Worm (Caenorhabditis elegans) whole organism, L4 larva: ENCODE results near the gene F43C11.16.

ENCODE experiments used
- F10B5.3 ChIP-seq: sonication (generic microtip); optimal IDR thresholded peaks from 2 replicates; lab custom pipeline; 2016; ENCODE audit warnings: mild to moderate bottlenecking, missing genetic modification characterization, missing compliant biosample characterization
- F26F4.8 ChIP-seq: fragments of 200-800 bp; sonication (Bioruptor generic); conservative IDR thresholded peaks from 2 replicates; pipeline ENCODE4 v1.3.6; 2022; ENCODE audit warnings: missing genetic modification characterization, missing compliant biosample characterization
- F49E8.2 ChIP-seq: sonication (generic microtip); optimal IDR thresholded peaks from 2 replicates; lab custom pipeline; 2016; ENCODE audit warnings: missing compliant biosample characterization, mild to moderate bottlenecking, missing genetic modification characterization, borderline replicate concordance
- R02D3.7 ChIP-seq: fragments of 150-350 bp; sonication (generic microtip); optimal IDR thresholded peaks from 3 replicates; lab custom pipeline; 2014; ENCODE audit warnings: missing biosample characterization, missing genetic modification characterization
- T26A8.4 ChIP-seq: fragments of 200-800 bp; sonication (Bioruptor generic); IDR thresholded peaks from 2 replicates; pipeline ENCODE4 v1.3.6; 2022; ENCODE audit warnings: missing genetic modification characterization, missing compliant biosample characterization
- Y105C5A.15 ChIP-seq: fragments of 200-800 bp; sonication (Bioruptor generic); IDR thresholded peaks from 2 replicates; pipeline ENCODE4 v1.3.6; 2022; ENCODE audit warnings: missing genetic modification characterization, missing compliant biosample characterization
- ZK546.5 ChIP-seq, 2 experiments: sonication (generic microtip); optimal IDR thresholded peaks; 2 replicates each; lab custom pipeline; 2017; ENCODE audit warnings: missing biosample characterization in 2 of 2, missing genetic modification characterization in 2 of 2
- aha-1 ChIP-seq: fragments of 150-350 bp; peaks from one replicate; lab custom pipeline; 2014; ENCODE audit warnings: missing biosample characterization, missing genetic modification characterization
- ama-1 ChIP-seq: fragments of 150-350 bp; optimal IDR thresholded peaks from 2 replicates; lab custom pipeline; 2014; ENCODE audit warnings: inconsistent platforms, mixed read lengths
- arid-1 ChIP-seq: fragments of 200-800 bp; sonication (Bioruptor generic); conservative IDR thresholded peaks from 2 replicates; pipeline ENCODE4 v1.3.6; 2022; ENCODE audit warnings: missing genetic modification reagents, missing genetic modification characterization, missing compliant biosample characterization
- ceh-20 ChIP-seq: fragments of 200-800 bp; sonication (Bioruptor generic); IDR thresholded peaks from 2 replicates; pipeline ENCODE4 v1.3.6; 2022; ENCODE audit warnings: missing genetic modification reagents, missing genetic modification characterization, missing compliant biosample characterization
- daf-16 ChIP-seq, 3 experiments: sonication (generic microtip); optimal IDR thresholded peaks; 2 replicates each; lab custom pipeline; 2016 to 2017; ENCODE audit warnings: missing genetic modification characterization in 3 of 3, missing genetic modification reagents in 3 of 3, mild to moderate bottlenecking in 2 of 3, missing compliant biosample characterization in 2 of 3, missing biosample characterization in 1 of 3, moderate library complexity in 1 of 3
- dmd-6 ChIP-seq: fragments of 200-800 bp; sonication (Bioruptor generic); IDR thresholded peaks from 2 replicates; pipeline ENCODE4 v1.3.6; 2022; ENCODE audit warnings: missing genetic modification reagents, missing genetic modification characterization, missing compliant biosample characterization
- dmd-9 ChIP-seq: fragments of 200-800 bp; sonication (Bioruptor generic); IDR thresholded peaks from 2 replicates; pipeline ENCODE4 v1.3.6; 2022; ENCODE audit warnings: missing genetic modification reagents, missing genetic modification characterization, missing compliant biosample characterization
- dpl-1 ChIP-seq: fragments of 150-350 bp; optimal IDR thresholded peaks from 2 replicates; lab custom pipeline; 2014; ENCODE audit warnings: missing biosample characterization, missing genetic modification reagents, missing genetic modification characterization
- duxl-1 ChIP-seq: sonication (generic microtip); optimal IDR thresholded peaks from 2 replicates; lab custom pipeline; 2016; ENCODE audit warnings: mild to moderate bottlenecking, missing genetic modification characterization, moderate library complexity, missing compliant biosample characterization; ENCODE audit not compliant: poor library complexity
- dve-1 ChIP-seq: sonication (generic microtip); optimal IDR thresholded peaks from 2 replicates; lab custom pipeline; 2017; ENCODE audit warnings: antibody characterized with exemption, mild to moderate bottlenecking, missing genetic modification characterization, missing compliant biosample characterization; ENCODE audit not compliant: insufficient read depth
- egl-43 ChIP-seq: fragments of 200-800 bp; sonication (Bioruptor generic); IDR thresholded peaks from 2 replicates; pipeline ENCODE4 v1.3.6; 2022; ENCODE audit warnings: missing genetic modification reagents, missing genetic modification characterization, missing compliant biosample characterization
- hif-1 ChIP-seq, 2 experiments: sonication (generic microtip); optimal IDR thresholded peaks; 2 replicates each; lab custom pipeline; 2016 to 2017; ENCODE audit warnings: missing compliant biosample characterization in 2 of 2, missing genetic modification characterization in 2 of 2, missing genetic modification reagents in 2 of 2, missing genotype in 2 of 2, mild to moderate bottlenecking in 1 of 2
- hlh-11 ChIP-seq: fragments of 200-800 bp; sonication (Bioruptor generic); optimal IDR thresholded peaks from 2 replicates; lab custom pipeline; 2018; ENCODE audit warnings: mild to moderate bottlenecking, missing genetic modification characterization, missing compliant biosample characterization
- hlh-30 ChIP-seq: sonication (generic microtip); optimal IDR thresholded peaks from 2 replicates; lab custom pipeline; 2017; ENCODE audit warnings: antibody characterized with exemption, mild to moderate bottlenecking, missing genetic modification characterization, missing compliant biosample characterization; ENCODE audit not compliant: insufficient read depth
- hmg-1.1 ChIP-seq: fragments of 200-800 bp; sonication (Bioruptor generic); IDR thresholded peaks from 2 replicates; pipeline ENCODE4 v1.3.6; 2022; ENCODE audit warnings: missing genetic modification reagents, missing genetic modification characterization, missing compliant biosample characterization
- lin-13 ChIP-seq: fragments of 150-350 bp; optimal IDR thresholded peaks from 2 replicates; lab custom pipeline; 2014; ENCODE audit warnings: missing biosample characterization, missing genetic modification reagents, missing genetic modification characterization
- lin-29 ChIP-seq: fragments of 200-800 bp; sonication (Bioruptor generic); IDR thresholded peaks from 2 replicates; pipeline ENCODE4 v1.3.6; 2022; ENCODE audit warnings: missing genetic modification reagents, missing genetic modification characterization, missing compliant biosample characterization
- lsy-2 ChIP-seq, 2 experiments: fragments of 150-350 bp in 1 of 2; sonication (generic microtip) in 1 of 2; optimal IDR thresholded peaks; 2 replicates each; lab custom pipeline; 2014 to 2017; ENCODE audit warnings: missing biosample characterization in 2 of 2, missing genetic modification characterization in 2 of 2
- mdl-1 ChIP-seq, 2 experiments: fragments of 150-350 bp in 1 of 2; sonication (generic microtip) in 1 of 2; optimal IDR thresholded peaks; 2 replicates each; lab custom pipeline; 2014 to 2017; ENCODE audit warnings: missing biosample characterization in 2 of 2, missing genetic modification characterization in 2 of 2
- mes-2 ChIP-seq: sonication (generic microtip); optimal IDR thresholded peaks from 2 replicates; lab custom pipeline; 2016; ENCODE audit warnings: missing genotype, mild to moderate bottlenecking, missing genetic modification characterization, missing compliant biosample characterization; ENCODE audit not compliant: poor library complexity, severe bottlenecking
- mxl-2 ChIP-seq: fragments of 200-800 bp; sonication (Bioruptor generic); conservative IDR thresholded peaks from 2 replicates; pipeline ENCODE4 v1.3.6; 2022; ENCODE audit warnings: missing genetic modification reagents, missing genetic modification characterization, missing compliant biosample characterization
- nhr-10 ChIP-seq: fragments of 150-350 bp; optimal IDR thresholded peaks from 2 replicates; lab custom pipeline; 2014; ENCODE audit warnings: missing biosample characterization, missing genetic modification characterization
- nhr-28 ChIP-seq: fragments of 150-350 bp; optimal IDR thresholded peaks from 2 replicates; lab custom pipeline; 2014; ENCODE audit warnings: missing biosample characterization, missing genetic modification characterization
- nhr-76 ChIP-seq: fragments of 150-350 bp; optimal IDR thresholded peaks from 2 replicates; lab custom pipeline; 2014; ENCODE audit warnings: missing biosample characterization, missing genetic modification characterization
- nhr-77 ChIP-seq: fragments of 150-350 bp; optimal IDR thresholded peaks from 2 replicates; lab custom pipeline; 2014; ENCODE audit warnings: missing biosample characterization, missing genetic modification characterization
- php-3 ChIP-seq: fragments of 200-800 bp; sonication (Bioruptor generic); IDR thresholded peaks from 2 replicates; pipeline ENCODE4 v1.3.6; 2022; ENCODE audit warnings: missing genetic modification reagents, missing genetic modification characterization, missing compliant biosample characterization
- pqm-1 ChIP-seq: sonication (generic microtip); optimal IDR thresholded peaks from 2 replicates; lab custom pipeline; 2017; ENCODE audit warnings: missing biosample characterization, missing genetic modification characterization
- spr-1 ChIP-seq: sonication (generic microtip); optimal IDR thresholded peaks from 2 replicates; lab custom pipeline; 2016; ENCODE audit warnings: mild to moderate bottlenecking, missing genetic modification characterization, missing compliant biosample characterization
- spr-3 ChIP-seq: fragments of 200-800 bp; sonication (Bioruptor generic); optimal IDR thresholded peaks from 2 replicates; lab custom pipeline; 2018; ENCODE audit warnings: mild to moderate bottlenecking, missing genetic modification characterization, missing compliant biosample characterization
- unc-130 ChIP-seq: sonication (generic microtip); optimal IDR thresholded peaks from 2 replicates; lab custom pipeline; 2016; ENCODE audit warnings: missing genetic modification reagents, missing genetic modification characterization, missing compliant biosample characterization
- unc-62 ChIP-seq, 3 experiments: fragments of 150-350 bp in 1 of 3; sonication (generic microtip); optimal IDR thresholded peaks in 2 of 3; peaks in 1 of 3; 1 replicate in 1 of 3; 2 replicates in 2 of 3; lab custom pipeline; 2014 to 2017; ENCODE audit warnings: missing biosample characterization in 3 of 3, missing genetic modification characterization in 3 of 3, missing genetic modification reagents in 3 of 3, missing genotype in 1 of 3
- zfp-3 ChIP-seq: fragments of 200-800 bp; sonication (Bioruptor generic); conservative IDR thresholded peaks from 2 replicates; pipeline ENCODE4 v1.3.6; 2022; ENCODE audit warnings: missing genetic modification reagents, missing genetic modification characterization, missing compliant biosample characterization
- zip-2 ChIP-seq: fragments of 150-350 bp; optimal IDR thresholded peaks from 2 replicates; lab custom pipeline; 2014; ENCODE audit warnings: missing biosample characterization, missing genetic modification characterization
- ztf-7 ChIP-seq: fragments of 150-350 bp; optimal IDR thresholded peaks from 2 replicates; lab custom pipeline; 2014; ENCODE audit warnings: missing biosample characterization, missing genetic modification characterization

The F43C11.16 gene

ce11 chrII:2340974-2341373, 18.9 kb downstream of the F43C11.16 start:
- TF ChIP-seq ztf-7 (tag; lab: Kevin White, UChicago), result no peak
- no peak for TF ChIP-seq mxl-2 (GFP tag; lab: Robert Waterston, UW)
- no peak for TF ChIP-seq duxl-1 (tag; lab: Kevin White, UChicago)
- no peak for TF ChIP-seq daf-16 (GFP tag; optimal IDR thresholded peaks at IDR 0.05; lab: Kevin White, UChicago)
- peak; percentile 17 for TF ChIP-seq daf-16 (tag; optimal IDR thresholded peaks at IDR 0.05; lab: Kevin White, UChicago)
- no peak for TF ChIP-seq hif-1 (tag; optimal IDR thresholded peaks at IDR 0.05; lab: Kevin White, UChicago)
- TF ChIP-seq hlh-11 (tag; lab: Kevin White, UChicago), result no peak
- no peak for TF ChIP-seq lin-29 (GFP tag; lab: Robert Waterston, UW)
- TF ChIP-seq spr-1 (tag; lab: Kevin White, UChicago), result no peak
- no peak for TF ChIP-seq F10B5.3 (tag; lab: Kevin White, UChicago)
- peak; percentile 12 for TF ChIP-seq mes-2 (tag; lab: Kevin White, UChicago)
- no peak for TF ChIP-seq F26F4.8 (GFP tag; lab: Robert Waterston, UW)
- TF ChIP-seq F49E8.2 (tag; lab: Kevin White, UChicago), result no peak
- no peak for TF ChIP-seq egl-43 (GFP tag; lab: Robert Waterston, UW)
- peak; percentile 22 for TF ChIP-seq hlh-30 (tag; lab: Kevin White, UChicago)
- TF ChIP-seq lsy-2 (tag; optimal IDR thresholded peaks at IDR 0.05; lab: Kevin White, UChicago), result peak in 1 of 2 experiments; percentile 38
- TF ChIP-seq ama-1, result no peak
- peak; percentile 76 for TF ChIP-seq aha-1 (tag; lab: Kevin White, UChicago)
- no peak for TF ChIP-seq dpl-1 (GFP tag; lab: Kevin White, UChicago)
- no peak for TF ChIP-seq nhr-76 (tag; lab: Kevin White, UChicago)
- 0 out of 2 replicates have a peak, but pooled peaks have one; percentile 23 for TF ChIP-seq hmg-1.1 (GFP tag; lab: Robert Waterston, UW)
- TF ChIP-seq Y105C5A.15 (GFP tag; lab: Robert Waterston, UW), result no peak
- TF ChIP-seq ZK546.5 (tag; optimal IDR thresholded peaks at IDR 0.05; lab: Kevin White, UChicago), result no peak
- TF ChIP-seq T26A8.4 (GFP tag; lab: Robert Waterston, UW), result no peak; the same call in 1 of the 2 replicates
- TF ChIP-seq R02D3.7 (tag; lab: Kevin White, UChicago), result peak; percentile 23

DNA sequence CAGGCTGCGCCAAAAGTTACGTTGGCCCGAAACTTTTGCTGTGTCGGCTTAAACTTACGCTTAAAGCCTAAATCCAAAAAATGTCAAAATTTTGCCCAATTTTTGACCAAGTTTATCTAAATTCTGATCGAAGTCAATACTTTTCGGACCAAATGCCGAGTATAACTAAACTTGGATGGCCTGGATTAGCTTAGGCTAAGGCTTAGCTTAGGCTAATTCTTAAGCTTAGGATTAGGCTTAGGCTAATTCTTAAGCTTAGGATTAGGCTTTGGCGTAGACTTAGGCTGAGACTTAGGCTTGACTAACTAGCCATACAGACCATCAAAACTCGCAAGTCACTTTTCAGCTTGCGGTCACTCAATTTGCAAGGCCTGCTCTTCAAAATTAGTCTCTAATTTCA, 23.7 kb downstream of the F43C11.16 start:
- TF ChIP-seq unc-62 (GFP tag; optimal IDR thresholded peaks at IDR 0.05 in 1 of 2; lab: Kevin White, UChicago), result peak in 1 of 2 experiments; percentile 19
- no peak for TF ChIP-seq unc-62 (tag; optimal IDR thresholded peaks at IDR 0.05; lab: Kevin White, UChicago)
- TF ChIP-seq zfp-3 (GFP tag; lab: Robert Waterston, UW), result no peak
- TF ChIP-seq, all 104 proteins: peak for 1

- TF ChIP-seq ama-1 (no peak), dmd-6 (peak; percentile 71), nhr-28 (tag; lab: Kevin White, UChicago) (peak; percentile 82), hlh-11 (tag; lab: Kevin White, UChicago) (peak; percentile 58), nhr-10 (no peak), hlh-30 (tag; lab: Kevin White, UChicago) (peak; percentile 52), lin-13 (GFP tag; lab: Kevin White, UChicago) (no peak), arid-1 (GFP tag; lab: Robert Waterston, UW) (no peak), egl-43 (GFP tag; lab: Robert Waterston, UW) (no peak), dmd-9 (no peak), ceh-20 (GFP tag; lab: Robert Waterston, UW) (no peak), mxl-2 (GFP tag; lab: Robert Waterston, UW) (no peak), php-3 (GFP tag; lab: Robert Waterston, UW) (0 out of 2 replicates have a peak, but pooled peaks have one; percentile 19), pqm-1 (tag; lab: Kevin White, UChicago) (peak; percentile 80), mdl-1 (tag; optimal IDR thresholded peaks at IDR 0.05; lab: Kevin White, UChicago) (peak in 1 of 2 experiments; percentile 35), daf-16 (GFP tag; optimal IDR thresholded peaks at IDR 0.05; lab: Kevin White, UChicago) (no peak), daf-16 (tag; optimal IDR thresholded peaks at IDR 0.05; lab: Kevin White, UChicago) (peak; percentile 63), dve-1 (tag; lab: Kevin White, UChicago) (peak; percentile 56), zip-2 (no peak), unc-130 (no peak), nhr-77 (tag; lab: Kevin White, UChicago) (peak; percentile 69), spr-3 (GFP tag; lab: Kevin White, UChicago) (no peak)
Observed at ce11 chrII:2335572-2335971, 24.3 kb downstream of the F43C11.16 start, which contains the start of gene F43C11.7. TSS of gene F43C11.7 (plus strand) at chrII:2335897.
